Fruit fly (Drosophila melanogaster): ENCODE data around the gene Nup133.

Gene Nup133

DNA sequence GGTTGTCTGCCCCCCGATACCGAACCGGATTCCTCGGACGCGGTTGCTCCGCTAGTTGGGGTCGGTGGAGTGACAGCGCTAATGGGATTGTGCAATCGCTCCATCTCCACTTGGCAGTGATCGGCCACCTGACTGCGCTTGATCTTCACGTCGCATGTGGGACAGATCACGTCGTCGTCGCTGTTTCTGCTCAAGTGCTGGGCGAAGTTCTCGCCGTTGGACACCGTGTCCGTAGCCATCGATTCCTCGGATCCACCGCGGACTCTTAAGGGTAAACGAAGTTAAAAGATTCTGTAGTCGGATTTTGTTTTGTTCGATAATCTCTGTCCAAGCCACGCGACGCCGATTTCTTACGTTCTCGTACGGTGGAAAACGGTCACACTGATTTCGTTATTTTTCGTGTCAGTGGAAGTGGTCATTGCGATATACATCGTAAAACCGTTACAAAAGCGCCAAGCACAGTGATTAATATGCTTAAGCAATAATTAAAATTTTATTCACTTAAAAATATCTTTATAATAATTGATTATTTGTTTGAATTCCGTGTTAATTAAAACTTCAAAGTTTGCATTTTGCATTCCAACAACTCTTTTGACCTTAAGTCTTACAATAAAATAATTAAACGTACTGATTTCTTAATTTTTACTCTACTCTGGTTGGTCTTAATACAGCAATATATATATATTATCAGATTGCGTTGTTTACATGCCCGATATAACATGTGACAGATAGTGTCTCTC, 35.8 kb downstream of the Nup133 start, which contains the start of gene RNF220 (continued):
- TF ChIP-seq sens (GFP tag) (no peak), CG7372 (GFP tag; IDR thresholded peaks at IDR 0.05) (no peak), Asciz (GFP tag; optimal IDR thresholded peaks at IDR 0.05) (no peak), fd102C (GFP tag; optimal IDR thresholded peaks at IDR 0.05) (no peak), inv (GFP tag; IDR thresholded peaks at IDR 0.05; ENCODE audit: partially characterized antibody) (peak; percentile 48; the same call in 1 of the 2 replicates), CG7745 (tag; optimal IDR thresholded peaks at IDR 0.05) (no peak), CG2202 (tag; optimal IDR thresholded peaks at IDR 0.05) (no peak), CG5180 (GFP tag; optimal IDR thresholded peaks at IDR 0.05) (no peak), ase (GFP tag; IDR thresholded peaks at IDR 0.05) (no peak), Usf (GFP tag; optimal IDR thresholded peaks at IDR 0.05) (no peak), HLH3B (GFP tag; IDR thresholded peaks at IDR 0.05) (no peak), Elba2 (GFP tag; optimal IDR thresholded peaks at IDR 0.05) (no peak), bcd (GFP tag; optimal IDR thresholded peaks at IDR 0.05) (peak; percentile 28), zen (tag; optimal IDR thresholded peaks at IDR 0.05) (no peak), CG8290 (GFP tag; optimal IDR thresholded peaks at IDR 0.05) (no peak), CG8290 (tag; optimal IDR thresholded peaks at IDR 0.05) (peak in 1 of 2 experiments; percentile 1), Dp (GFP tag; optimal IDR thresholded peaks at IDR 0.05) (peak; percentile 24), CkIIα-i1 (GFP tag; IDR thresholded peaks at IDR 0.05) (no peak), Hand (GFP tag; optimal IDR thresholded peaks at IDR 0.05) (no peak), CG1792 (GFP tag; optimal IDR thresholded peaks at IDR 0.05) (no peak), CG3281 (GFP tag; optimal IDR thresholded peaks at IDR 0.05) (no peak), CG12236 (GFP tag; optimal IDR thresholded peaks at IDR 0.05) (no peak), vnd (GFP tag; IDR thresholded peaks at IDR 0.05; ENCODE audit: partially characterized antibody) (peak; percentile 11), nerfin-2 (GFP tag; IDR thresholded peaks at IDR 0.05; ENCODE audit: partially characterized antibody) (no peak; the same call in 1 of the 2 replicates), Dad (GFP tag; optimal IDR thresholded peaks at IDR 0.05) (no peak), cwo (GFP tag; optimal IDR thresholded peaks at IDR 0.05) (no peak), gfzf (GFP tag; optimal IDR thresholded peaks at IDR 0.05) (peak; percentile 73), CG3995 (GFP tag; optimal IDR thresholded peaks at IDR 0.05) (peak; percentile 93), CG18599 (GFP tag; optimal IDR thresholded peaks at IDR 0.05) (peak; percentile 7), zen2 (GFP tag; IDR thresholded peaks at IDR 0.05; ENCODE audit: partially characterized antibody) (peak; percentile 60), CG10274 (GFP tag; optimal IDR thresholded peaks at IDR 0.05) (no peak), aop (GFP tag; IDR thresholded peaks at IDR 0.05) (no peak), CG12942 (GFP tag; optimal IDR thresholded peaks at IDR 0.05) (no peak), pho (GFP tag; optimal IDR thresholded peaks at IDR 0.05) (no peak), Atf6 (GFP tag; IDR thresholded peaks at IDR 0.05) (no peak), ato (GFP tag; IDR thresholded peaks at IDR 0.05; ENCODE audit: partially characterized antibody) (peak; percentile 47), CG5953 (GFP tag; IDR thresholded peaks at IDR 0.05) (no peak), CG6791 (GFP tag; IDR thresholded peaks at IDR 0.05; ENCODE audit: partially characterized antibody) (peak; percentile 81), schlank (tag; optimal IDR thresholded peaks at IDR 0.05) (no peak), Ptx1 (GFP tag; IDR thresholded peaks at IDR 0.05) (peak; percentile 8; the same call in 1 of the 2 replicates), CG2875 (GFP tag; optimal IDR thresholded peaks at IDR 0.05) (no peak), Sox100B (GFP tag; optimal IDR thresholded peaks at IDR 0.05) (peak; percentile 40), CG3065 (GFP tag; optimal IDR thresholded peaks at IDR 0.05) (no peak), her (GFP tag; optimal IDR thresholded peaks at IDR 0.05) (no peak), Drgx (GFP tag; IDR thresholded peaks at IDR 0.05) (no peak), CG2116 (GFP tag; optimal IDR thresholded peaks at IDR 0.05) (peak; percentile 46), ci (GFP tag; IDR thresholded peaks at IDR 0.05) (0 out of 3 replicates have a peak, but pooled peaks have one; percentile 9), CG6854 (GFP tag; optimal IDR thresholded peaks at IDR 0.05) (no peak), rib (GFP tag; IDR thresholded peaks at IDR 0.05) (no peak), CG10959 (GFP tag; IDR thresholded peaks at IDR 0.05) (no peak)
